Worm (Caenorhabditis elegans): ENCODE measurements around the gene gmeb-3.

- no peak for TF ChIP-seq ama-1 (optimal IDR thresholded peaks at IDR 0.05)
- no peak for TF ChIP-seq nhr-76 (tag; optimal IDR thresholded peaks at IDR 0.05)
- TF ChIP-seq lin-15B (tag; optimal IDR thresholded peaks at IDR 0.05): no peak
- no peak for TF ChIP-seq nfya-1 (tag; optimal IDR thresholded peaks at IDR 0.05; ENCODE audit: insufficient read depth)
- TF ChIP-seq unc-62 (GFP tag; optimal IDR thresholded peaks at IDR 0.05): no peak
- TF ChIP-seq eor-1 (tag; optimal IDR thresholded peaks at IDR 0.05): no peak
Observed at ce11 chrIII:3736302-3736701, 32.0 kb upstream of the gmeb-3 start, which contains the start of gene F34D10.4.

Measured in whole organism, L3 larva.